Worm (Caenorhabditis elegans): ENCODE results near the gene T01E8.8.

DNA sequence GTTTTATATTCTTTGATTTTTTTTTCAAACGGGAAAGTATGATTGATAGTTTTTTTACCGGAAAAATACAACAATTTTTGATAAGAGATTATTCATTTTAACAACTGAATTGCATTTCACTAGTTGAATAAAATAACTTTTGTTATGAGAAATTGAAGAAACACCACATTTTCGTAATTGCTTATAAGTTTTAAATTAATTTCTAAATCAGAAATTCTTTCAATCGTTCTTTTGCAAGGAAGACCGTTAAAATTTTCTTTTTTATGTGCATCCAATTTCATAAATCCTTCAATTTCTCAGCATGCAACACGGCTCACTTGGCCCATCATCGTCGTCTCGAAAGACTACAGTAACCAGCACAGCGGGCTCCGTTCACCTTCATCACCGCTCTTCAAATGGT, 8.5 kb upstream of the T01E8.8 start, which contains the start of gene plc-3:
- no peak for TF ChIP-seq ceh-30 (tag; optimal IDR thresholded peaks at IDR 0.05)
- TF ChIP-seq K09A11.1 (tag; optimal IDR thresholded peaks at IDR 0.05; ENCODE audit: insufficient read depth) = no peak
- TF ChIP-seq pax-1 (tag; optimal IDR thresholded peaks at IDR 0.05) = no peak
- no peak for TF ChIP-seq F13H6.1 (tag; optimal IDR thresholded peaks at IDR 0.05)
- TF ChIP-seq elt-2 (tag; optimal IDR thresholded peaks at IDR 0.05) = no peak
- no peak for TF ChIP-seq Y22D7AL.16 (tag; optimal IDR thresholded peaks at IDR 0.05)
- no peak for TF ChIP-seq lin-11 (tag; optimal IDR thresholded peaks at IDR 0.05)
- no peak for TF ChIP-seq ceh-18 (tag; optimal IDR thresholded peaks at IDR 0.05)
- no peak for TF ChIP-seq pha-4 (tag; optimal IDR thresholded peaks at IDR 0.05)
- no peak for TF ChIP-seq gmeb-2 (tag; optimal IDR thresholded peaks at IDR 0.05)
- no peak for TF ChIP-seq ceh-31 (tag; optimal IDR thresholded peaks at IDR 0.05)
- TF ChIP-seq che-1 (tag; optimal IDR thresholded peaks at IDR 0.05) = no peak

All from whole organism, late embryonic.